Worm (Caenorhabditis elegans) whole organism, early embryonic: Measurements from ENCODE around the gene ceh-86.

Experiments
- aly-1 ChIP-seq: sonication (generic microtip); optimal IDR thresholded peaks from 2 replicates; lab custom pipeline; 2016; ENCODE audit warnings: missing genetic modification characterization, missing compliant biosample characterization
- ama-1 ChIP-seq: fragments of 150-350 bp; optimal IDR thresholded peaks from 2 replicates; lab custom pipeline; 2014
- ceh-36 ChIP-seq: sonication (generic microtip); optimal IDR thresholded peaks from 2 replicates; lab custom pipeline; 2016; ENCODE audit warnings: missing genetic modification characterization, inconsistent platforms, missing compliant biosample characterization
- sea-1 ChIP-seq: fragments of 200-800 bp; sonication (Bioruptor generic); conservative IDR thresholded peaks from 2 replicates; pipeline ENCODE4 v1.3.6; 2022; ENCODE audit warnings: missing genetic modification characterization, missing compliant biosample characterization
- tbx-11 ChIP-seq: fragments of 200-800 bp; sonication (Bioruptor generic); IDR thresholded peaks from 2 replicates; pipeline ENCODE4 v1.3.6; 2022; ENCODE audit warnings: missing genetic modification characterization, missing compliant biosample characterization
- tra-4 ChIP-seq: sonication (generic microtip); optimal IDR thresholded peaks from 2 replicates; lab custom pipeline; 2017; ENCODE audit warnings: missing genetic modification characterization, missing compliant biosample characterization

- TF ChIP-seq ama-1 (lab: Kevin White, UChicago), result no peak
- TF ChIP-seq tra-4, result no peak
- no peak for TF ChIP-seq aly-1 (tag; lab: Kevin White, UChicago)
- TF ChIP-seq tbx-11 (GFP tag; lab: Robert Waterston, UW), result no peak
- no peak for TF ChIP-seq sea-1
- TF ChIP-seq ceh-36 (tag; lab: Kevin White, UChicago), result no peak
These were observed 19.1 kb upstream of the ceh-86 start for ce11 chrII:2450990-2451389.
